Worm (Caenorhabditis elegans): ENCODE measurements around the gene D1014.4.

Gene D1014.4

DNA sequence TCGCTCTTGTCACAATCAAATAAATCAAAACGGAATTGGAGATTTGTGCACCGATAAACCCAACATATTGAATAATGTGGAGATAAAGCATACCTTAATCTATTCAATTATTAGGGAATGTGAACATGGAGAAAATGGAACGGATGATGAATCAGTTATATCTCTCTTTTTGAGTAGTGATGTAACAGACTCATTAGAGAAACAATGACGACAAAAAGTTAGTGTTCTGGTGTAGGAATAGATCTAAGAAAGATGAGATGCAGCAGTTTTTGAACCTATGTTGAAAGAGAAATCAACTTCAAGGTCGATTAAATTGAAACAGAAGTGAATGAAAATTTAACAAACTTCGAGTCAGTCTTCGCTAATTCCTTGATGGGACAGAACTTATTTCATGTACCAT is 37.6 kb upstream of the D1014.4 start, which contains the start of gene str-146 (continued):
- no peak for TF ChIP-seq vab-15 (tag; optimal IDR thresholded peaks at IDR 0.05)

DNA sequence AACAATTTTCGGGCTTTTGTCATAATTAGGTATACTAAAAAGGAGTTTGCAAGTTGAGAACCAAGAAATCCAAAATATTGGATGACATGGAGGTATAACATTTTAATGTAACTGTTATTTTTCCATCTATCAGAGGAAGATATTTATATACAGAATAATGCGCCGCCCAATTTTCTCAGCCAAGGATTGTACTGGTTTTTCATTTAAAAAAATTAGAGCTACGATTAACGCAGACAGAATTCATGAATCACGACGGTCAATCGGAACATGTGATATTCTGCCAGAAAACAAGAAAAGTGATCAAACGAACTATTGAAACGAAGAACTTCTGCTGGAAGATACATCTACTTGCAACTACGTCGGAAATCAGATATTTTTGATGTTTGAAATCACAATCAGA is 34.8 kb upstream of the D1014.4 start, which contains the start of gene str-145:
TSS of gene str-145 (minus strand) at position 101 of the 400 bp plus-strand sequence.
- no peak for TF ChIP-seq nhr-71 (tag; optimal IDR thresholded peaks at IDR 0.05)
- no peak for TF ChIP-seq mep-1 (tag; optimal IDR thresholded peaks at IDR 0.05)
- no peak for TF ChIP-seq irx-1 (tag; optimal IDR thresholded peaks at IDR 0.05)
- TF ChIP-seq hlh-4 (tag; optimal IDR thresholded peaks at IDR 0.05), result no peak
- TF ChIP-seq nhr-20 (tag; optimal IDR thresholded peaks at IDR 0.05), result no peak
- TF ChIP-seq Y116A8C.19 (tag; optimal IDR thresholded peaks at IDR 0.05; ENCODE audit: borderline replicate concordance), result no peak

DNA sequence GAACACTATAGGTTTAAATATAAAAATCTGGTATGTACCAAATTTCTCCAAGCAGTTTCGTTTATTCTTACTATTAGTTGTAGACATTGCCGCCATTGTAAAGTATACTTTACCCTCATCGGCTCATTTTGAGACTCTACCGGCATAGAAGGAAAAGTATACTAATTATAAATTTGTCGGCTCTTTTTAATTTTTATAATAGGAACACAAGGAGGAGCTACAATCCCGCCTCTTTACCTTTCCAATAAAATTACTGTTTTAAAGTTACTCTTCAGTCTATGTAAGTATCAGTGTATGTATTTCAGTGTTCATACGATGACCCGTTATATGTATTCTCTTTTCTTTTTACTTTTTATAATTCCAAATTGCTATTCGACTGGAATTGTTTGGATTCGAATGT is 33.7 kb upstream of the D1014.4 start, which contains the start of gene sdz-23:
TSS of gene sdz-23 (plus strand) at position 301 of the 400 bp plus-strand sequence.
- TF ChIP-seq unc-62 (GFP tag; optimal IDR thresholded peaks at IDR 0.05) (no peak), unc-98 (GFP tag; IDR thresholded peaks at IDR 0.05) (no peak), sox-4 (tag; optimal IDR thresholded peaks at IDR 0.05) (no peak), fkh-4 (tag; optimal IDR thresholded peaks at IDR 0.05; ENCODE audit: borderline replicate concordance) (no peak), elt-3 (tag; optimal IDR thresholded peaks at IDR 0.05) (no peak), unc-130 (tag; optimal IDR thresholded peaks at IDR 0.05) (no peak), ceh-82 (tag; optimal IDR thresholded peaks at IDR 0.05) (no peak), lin-14 (GFP tag; optimal IDR thresholded peaks at IDR 0.05) (no peak), pag-3 (tag; optimal IDR thresholded peaks at IDR 0.05; ENCODE audit: borderline replicate concordance, insufficient read depth) (no peak), alr-1 (tag; optimal IDR thresholded peaks at IDR 0.05; ENCODE audit: borderline replicate concordance) (no peak)

DNA sequence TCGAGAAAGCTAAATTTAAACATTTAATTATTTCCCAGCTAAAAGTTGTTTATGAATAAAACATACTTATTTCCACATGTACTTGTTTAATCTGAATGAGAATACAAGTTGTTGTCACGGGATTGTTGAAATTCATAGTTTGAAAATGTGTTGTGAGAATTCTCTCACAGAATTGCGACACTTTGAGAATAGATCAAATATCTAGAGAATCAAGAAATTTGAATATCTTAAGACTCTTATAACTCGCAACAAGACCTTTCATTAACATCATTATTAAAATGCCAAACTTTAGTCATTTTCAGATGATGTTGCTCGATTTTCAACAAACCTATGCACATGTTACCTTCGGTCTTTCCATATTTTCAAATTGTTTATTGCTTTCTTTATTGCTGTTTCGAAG is 30.1 kb upstream of the D1014.4 start, which contains the start of gene str-90:
TSS of gene str-90 (plus strand) at position 301 of the 400 bp plus-strand sequence.
- TF ChIP-seq C34B4.2 (tag; optimal IDR thresholded peaks at IDR 0.05), result no peak
- TF ChIP-seq hlh-17 (GFP tag; optimal IDR thresholded peaks at IDR 0.05; ENCODE audit: borderline replicate concordance), result no peak
- no peak for TF ChIP-seq C04F5.9 (tag; optimal IDR thresholded peaks at IDR 0.05)
- no peak for TF ChIP-seq efl-1 (optimal IDR thresholded peaks at IDR 0.05)
- no peak for TF ChIP-seq efl-1 (GFP tag; optimal IDR thresholded peaks at IDR 0.05 in 1 of 2)
- no peak for TF ChIP-seq fos-1 (tag; optimal IDR thresholded peaks at IDR 0.05)
- no peak for TF ChIP-seq snpc-4 (tag; optimal IDR thresholded peaks at IDR 0.05)
- no peak for TF ChIP-seq skn-1 (tag; optimal IDR thresholded peaks at IDR 0.05)
- TF ChIP-seq ceh-90 (tag; optimal IDR thresholded peaks at IDR 0.05), result no peak
- no peak for TF ChIP-seq lin-35 (GFP tag; optimal IDR thresholded peaks at IDR 0.05)
- TF ChIP-seq lin-39 (tag; optimal IDR thresholded peaks at IDR 0.05), result no peak
- no peak for TF ChIP-seq mdl-1 (tag; optimal IDR thresholded peaks at IDR 0.05)
- TF ChIP-seq rnt-1 (tag; optimal IDR thresholded peaks at IDR 0.05), result no peak
- TF ChIP-seq irx-1 (tag; optimal IDR thresholded peaks at IDR 0.05), result no peak
- no peak for TF ChIP-seq ztf-11 (tag; optimal IDR thresholded peaks at IDR 0.05)
- TF ChIP-seq snu-23 (GFP tag; optimal IDR thresholded peaks at IDR 0.05), result no peak
- TF ChIP-seq unc-62 (GFP tag; optimal IDR thresholded peaks at IDR 0.05), result no peak

DNA sequence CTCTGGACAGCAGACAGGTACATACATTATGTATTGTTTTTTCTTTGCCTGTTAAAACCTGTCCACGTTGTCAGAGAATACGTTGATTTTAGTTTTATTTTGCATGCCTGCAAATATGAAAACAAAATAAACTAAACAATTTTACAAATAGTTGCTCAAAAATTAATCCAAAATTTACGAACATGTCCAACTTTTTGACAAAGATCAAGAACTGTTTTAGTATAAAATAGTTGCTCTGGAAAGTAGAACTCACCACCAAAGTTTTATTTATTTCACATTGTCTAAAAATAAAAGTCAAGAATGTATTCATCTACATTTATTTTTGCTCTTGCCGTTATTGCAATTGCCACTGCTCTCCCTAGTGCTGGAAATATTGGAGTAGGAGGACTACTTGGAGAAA is 28.6 kb upstream of the D1014.4 start, which contains the start of gene srlf-16:
TSS of gene srlf-16 (plus strand) at position 301 of the 400 bp plus-strand sequence.
- TF ChIP-seq aha-1 (tag; optimal IDR thresholded peaks at IDR 0.05) (no peak), zip-4 (GFP tag; optimal IDR thresholded peaks at IDR 0.05) (no peak), ceh-63 (GFP tag; optimal IDR thresholded peaks at IDR 0.05) (no peak), skn-1 (tag; optimal IDR thresholded peaks at IDR 0.05) (no peak), ceh-88 (GFP tag; IDR thresholded peaks at IDR 0.05) (no peak)
